Fruit fly (Drosophila melanogaster): Measurements from ENCODE around the gene BORCS5.

DNA sequence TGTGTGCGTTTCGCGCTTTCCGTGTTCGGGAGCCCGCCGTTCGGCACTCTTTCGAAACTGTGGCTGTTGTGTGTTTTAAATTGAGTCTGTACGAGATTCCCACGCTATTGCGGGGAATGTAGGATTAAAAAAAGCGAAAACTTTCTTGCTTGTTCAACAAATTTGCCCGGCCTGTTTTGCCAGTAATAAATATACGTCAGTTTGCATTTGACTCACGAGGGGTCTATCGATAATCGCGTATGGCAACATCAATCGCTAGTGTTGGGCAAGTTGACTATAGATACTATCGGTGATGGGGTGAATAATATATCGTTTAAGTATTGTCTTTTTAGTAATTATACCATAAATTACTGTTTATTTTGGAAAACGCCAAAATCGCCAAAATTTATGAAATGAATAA is 32.6 kb upstream of the BORCS5 start, which contains the start of gene Upf1:
- no peak for TF ChIP-seq CG8478 (optimal IDR thresholded peaks at IDR 0.05)
- TF ChIP-seq CTCF (optimal IDR thresholded peaks at IDR 0.05) = no peak

Data from S2 (cell line).